Fruit fly (Drosophila melanogaster) whole organism, prepupa: ENCODE data around the gene CG31921.

Source experiments
- Blimp-1 ChIP-seq: fragments of 200-800 bp; sonication (Bioruptor generic); optimal IDR thresholded peaks from 3 replicates; lab custom pipeline; 2017; ENCODE audit warnings: missing biosample characterization, missing genetic modification characterization, mild to moderate bottlenecking, moderate library complexity, missing genetic modification reagents
- CG16779 ChIP-seq: fragments of 200-800 bp; sonication (Bioruptor generic); optimal IDR thresholded peaks from 3 replicates; lab custom pipeline; 2017; ENCODE audit warnings: missing biosample characterization, mild to moderate bottlenecking, missing genetic modification characterization
- CG3032 ChIP-seq: fragments of 200-800 bp; optimal IDR thresholded peaks from 2 replicates; lab custom pipeline; 2019; ENCODE audit warnings: missing biosample characterization, mild to moderate bottlenecking, missing genetic modification characterization, moderate library complexity
- CG32006 ChIP-seq: fragments of 200-800 bp; sonication (Bioruptor generic); optimal IDR thresholded peaks from 3 replicates; lab custom pipeline; 2017; ENCODE audit warnings: missing biosample characterization, mild to moderate bottlenecking, missing genetic modification characterization
- CG34406 ChIP-seq: fragments of 200-800 bp; sonication (Bioruptor generic); optimal IDR thresholded peaks from 3 replicates; lab custom pipeline; 2016; ENCODE audit warnings: missing biosample characterization, missing genetic modification characterization
- CG6854 ChIP-seq: fragments of 200-800 bp; sonication (Bioruptor generic); optimal IDR thresholded peaks from 2 replicates; lab custom pipeline; 2017; ENCODE audit warnings: missing biosample characterization, mild to moderate bottlenecking, missing genetic modification characterization
- Ets96B ChIP-seq: fragments of 200-800 bp; optimal IDR thresholded peaks from 2 replicates; lab custom pipeline; 2019; ENCODE audit warnings: missing biosample characterization, mild to moderate bottlenecking, missing genetic modification characterization, moderate library complexity
- salr ChIP-seq, 2 experiments: fragments of 200-800 bp; sonication (Bioruptor generic); optimal IDR thresholded peaks; 3 replicates each; lab custom pipeline; 2016 to 2018; ENCODE audit warnings: missing biosample characterization in 2 of 2, missing genetic modification characterization in 2 of 2, mild to moderate bottlenecking in 1 of 2

DNA sequence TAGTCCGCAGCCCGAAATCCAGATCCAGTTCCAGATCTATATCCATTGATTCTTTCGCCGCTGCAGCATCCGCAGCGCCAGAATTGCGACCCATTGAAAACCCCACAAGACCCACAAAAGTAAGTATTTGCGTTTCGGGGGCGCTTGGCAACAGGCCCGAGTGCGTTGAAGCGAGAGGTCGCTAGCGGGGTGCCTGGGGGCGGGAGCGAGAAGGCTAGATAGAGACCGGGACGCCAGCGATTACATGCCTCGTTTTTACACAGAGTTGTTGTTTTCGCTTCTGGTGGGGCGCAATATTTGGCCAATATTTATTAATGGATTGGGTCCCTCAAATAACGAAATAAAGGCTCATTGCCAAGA, 33.9 kb downstream of the CG31921 start:
- TF ChIP-seq CG16779 (tag; lab: Kevin White, UChicago) (no peak), CG34406 (GFP tag; lab: Kevin White, UChicago) (no peak), salr (GFP tag; optimal IDR thresholded peaks at IDR 0.05; lab: Kevin White, UChicago) (no peak), Blimp-1 (no peak), CG3032 (tag; lab: Kevin White, UChicago) (no peak), Ets96B (tag; lab: Kevin White, UChicago) (no peak), CG32006 (GFP tag; lab: Kevin White, UChicago) (no peak), CG6854 (GFP tag; lab: Kevin White, UChicago) (no peak)
